Fruit fly (Drosophila melanogaster) whole organism, pupa: Measurements from ENCODE around the gene stck.

Experiments
- CG12605 ChIP-seq: fragments of 200-800 bp; sonication (Bioruptor generic); IDR thresholded peaks from 2 replicates; pipeline ENCODE4 v1.3.6; 2022; ENCODE audit warnings: missing biosample characterization, missing genetic modification characterization
- CG8301 ChIP-seq: fragments of 200-800 bp; sonication (Bioruptor generic); optimal IDR thresholded peaks from 2 replicates; lab custom pipeline; 2018; ENCODE audit warnings: missing biosample characterization, mild to moderate bottlenecking, missing genetic modification characterization
- CG9948 ChIP-seq: fragments of 200-800 bp; sonication (Bioruptor generic); optimal IDR thresholded peaks from 2 replicates; lab custom pipeline; 2018; ENCODE audit warnings: missing biosample characterization, mild to moderate bottlenecking, missing genetic modification characterization, moderate library complexity
- Snoo ChIP-seq: fragments of 200-800 bp; sonication (Bioruptor generic); optimal IDR thresholded peaks from 3 replicates; lab custom pipeline; 2017; ENCODE audit warnings: missing biosample characterization, mild to moderate bottlenecking, missing genetic modification characterization, inconsistent platforms

DNA sequence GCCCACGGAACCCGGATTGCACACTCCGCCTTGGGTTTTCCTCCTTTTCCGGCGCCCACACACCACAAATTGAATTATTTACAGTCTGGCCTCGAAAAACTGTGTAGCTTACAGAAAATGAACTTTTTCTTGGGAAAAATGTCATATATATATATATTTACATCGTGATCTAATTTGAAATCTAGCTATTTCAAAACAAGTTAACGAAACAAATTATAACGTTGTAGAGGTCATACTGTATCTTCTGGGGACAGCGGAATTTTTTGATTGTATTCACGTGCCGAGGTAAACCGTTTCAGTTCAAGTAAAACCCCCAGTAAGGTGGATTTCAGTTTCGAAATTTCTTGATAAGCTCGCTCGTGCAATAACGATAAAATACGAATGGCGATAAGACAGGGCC, 2.3 kb upstream of the stck start:
- TF ChIP-seq Snoo (tag; lab: Kevin White, UChicago) = peak; percentile 51
- no peak for TF ChIP-seq CG8301 (tag; lab: Kevin White, UChicago)
- TF ChIP-seq CG9948 (tag; lab: Kevin White, UChicago) = no peak
- peak; percentile 82 for TF ChIP-seq CG12605 (GFP tag; lab: Robert Waterston, UW)
